Fruit fly (Drosophila melanogaster) whole organism, embryonic: ENCODE measurements around the gene Mccc1.
A peak's percentile ranks its signal among the peaks of the same experiment; 100 is the strongest.

Experiments
- Atf-2 ChIP-seq: fragments of 200-800 bp; sonication (Bioruptor generic); optimal IDR thresholded peaks from 2 replicates; lab custom pipeline; 2016; ENCODE audit warnings: missing biosample characterization, missing genetic modification characterization
- B-H2 ChIP-seq: fragments of 200-800 bp; sonication (Bioruptor generic); optimal IDR thresholded peaks from 2 replicates; lab custom pipeline; 2018; ENCODE audit warnings: missing biosample characterization, mild to moderate bottlenecking, missing genetic modification characterization
- CG11085 ChIP-seq: fragments of 200-800 bp; sonication (Bioruptor generic); IDR thresholded peaks from 2 replicates; pipeline ENCODE4 v1.3.6; 2022; ENCODE audit warnings: missing biosample characterization, missing genetic modification characterization
- CG15073 ChIP-seq: fragments of 200-800 bp; sonication (Bioruptor generic); optimal IDR thresholded peaks from 2 replicates; lab custom pipeline; 2016; ENCODE audit warnings: missing biosample characterization, missing genetic modification characterization
- CG15514 ChIP-seq: fragments of 200-800 bp; sonication (Bioruptor generic); optimal IDR thresholded peaks from 3 replicates; lab custom pipeline; 2017; ENCODE audit warnings: missing biosample characterization, missing genetic modification characterization, mild to moderate bottlenecking, moderate library complexity, missing genetic modification reagents
- CG1792 ChIP-seq: fragments of 200-800 bp; sonication (Bioruptor generic); optimal IDR thresholded peaks from 2 replicates; lab custom pipeline; 2016; ENCODE audit warnings: missing biosample characterization, missing genetic modification characterization
- CG1832 ChIP-seq: fragments of 200-800 bp; sonication (Bioruptor generic); optimal IDR thresholded peaks from 2 replicates; lab custom pipeline; 2017; ENCODE audit warnings: missing biosample characterization, mild to moderate bottlenecking, missing genetic modification characterization, inconsistent platforms
- CG2116 ChIP-seq: fragments of 200-800 bp; sonication (Bioruptor generic); optimal IDR thresholded peaks from 3 replicates; lab custom pipeline; 2018; ENCODE audit warnings: missing biosample characterization, mild to moderate bottlenecking, missing genetic modification characterization
- CG2202 ChIP-seq: fragments of 200-800 bp; sonication (Bioruptor generic); optimal IDR thresholded peaks from 2 replicates; lab custom pipeline; 2018; ENCODE audit warnings: missing biosample characterization, mild to moderate bottlenecking, missing genetic modification characterization
- CG2889 ChIP-seq: fragments of 200-800 bp; sonication (Bioruptor generic); IDR thresholded peaks from 3 replicates; pipeline ENCODE4 v1.3.6; 2022; ENCODE audit warnings: missing biosample characterization, missing genetic modification characterization
- CG31441 ChIP-seq: fragments of 200-800 bp; sonication (Bioruptor generic); IDR thresholded peaks from 2 replicates; pipeline ENCODE4 v1.3.6; 2022; ENCODE audit warnings: missing biosample characterization, missing genetic modification characterization
- CG34224 ChIP-seq: fragments of 200-800 bp; sonication (Bioruptor generic); IDR thresholded peaks from 3 replicates; pipeline ENCODE4 v1.3.6; 2022; ENCODE audit warnings: missing biosample characterization, missing genetic modification characterization; ENCODE audit not compliant: partially characterized antibody
- CG34376 ChIP-seq: fragments of 200-800 bp; sonication (Bioruptor generic); optimal IDR thresholded peaks from 2 replicates; lab custom pipeline; 2018; ENCODE audit warnings: missing biosample characterization, mild to moderate bottlenecking, missing genetic modification characterization
- CG43689 ChIP-seq: fragments of 200-800 bp; sonication (Bioruptor generic); IDR thresholded peaks from 2 replicates; pipeline ENCODE4 v1.3.6; 2022; ENCODE audit warnings: missing biosample characterization, missing genetic modification characterization
- CG4424 ChIP-seq: fragments of 200-800 bp; sonication (Bioruptor generic); optimal IDR thresholded peaks from 3 replicates; lab custom pipeline; 2016; ENCODE audit warnings: missing biosample characterization, missing genetic modification characterization
- CG5180 ChIP-seq: fragments of 200-800 bp; sonication (Bioruptor generic); optimal IDR thresholded peaks from 3 replicates; lab custom pipeline; 2017; ENCODE audit warnings: missing biosample characterization, missing genetic modification characterization, mild to moderate bottlenecking, moderate library complexity, missing genetic modification reagents
- CG6272 ChIP-seq: fragments of 200-800 bp; sonication (Bioruptor generic); IDR thresholded peaks from 2 replicates; pipeline ENCODE4 v1.3.6; 2022; ENCODE audit warnings: missing biosample characterization, missing genetic modification characterization
- CG6654 ChIP-seq: fragments of 200-800 bp; sonication (Bioruptor generic); optimal IDR thresholded peaks from 2 replicates; lab custom pipeline; 2017; ENCODE audit warnings: missing biosample characterization, mild to moderate bottlenecking, missing genetic modification characterization
- CG7839 ChIP-seq: fragments of 200-800 bp; sonication (Bioruptor generic); optimal IDR thresholded peaks from 3 replicates; lab custom pipeline; 2018; ENCODE audit warnings: missing biosample characterization, mild to moderate bottlenecking, missing genetic modification characterization, moderate library complexity
- CG9727 ChIP-seq: fragments of 200-800 bp; sonication (Bioruptor generic); optimal IDR thresholded peaks from 3 replicates; lab custom pipeline; 2017; ENCODE audit warnings: missing biosample characterization, mild to moderate bottlenecking, missing genetic modification characterization
- Dbx ChIP-seq: fragments of 200-800 bp; sonication (Bioruptor generic); IDR thresholded peaks from 3 replicates; pipeline ENCODE4 v1.3.6; 2022; ENCODE audit warnings: missing biosample characterization, missing genetic modification characterization
- GATAe ChIP-seq: fragments of 200-800 bp; sonication (Bioruptor generic); conservative IDR thresholded peaks from 2 replicates; pipeline ENCODE4 v1.3.6; 2022; ENCODE audit warnings: missing biosample characterization, missing genetic modification characterization
- HLH54F ChIP-seq: fragments of 200-800 bp; sonication (Bioruptor generic); optimal IDR thresholded peaks from 3 replicates; lab custom pipeline; 2016; ENCODE audit warnings: missing biosample characterization, missing genetic modification characterization
- HLHmδ ChIP-seq: fragments of 200-800 bp; sonication (Bioruptor generic); optimal IDR thresholded peaks from 2 replicates; lab custom pipeline; 2018; ENCODE audit warnings: missing biosample characterization, mild to moderate bottlenecking, missing genetic modification characterization, moderate library complexity
- HmgD ChIP-seq: fragments of 200-800 bp; sonication (Bioruptor generic); optimal IDR thresholded peaks from 3 replicates; lab custom pipeline; 2016; ENCODE audit warnings: missing biosample characterization, missing genetic modification characterization
- Hr3 ChIP-seq: fragments of 200-800 bp; sonication (Bioruptor generic); optimal IDR thresholded peaks from 3 replicates; lab custom pipeline; 2016; ENCODE audit warnings: missing biosample characterization, missing genetic modification characterization
- Med ChIP-seq: fragments of 200-800 bp; sonication (Bioruptor generic); peaks from one replicate; lab custom pipeline; 2016; ENCODE audit warnings: missing biosample characterization, missing genetic modification characterization, mild to moderate bottlenecking, inconsistent platforms, moderate library complexity
- Nf-YB ChIP-seq: fragments of 200-800 bp; sonication (Bioruptor generic); optimal IDR thresholded peaks from 3 replicates; lab custom pipeline; 2019; ENCODE audit warnings: missing biosample characterization, mild to moderate bottlenecking, missing genetic modification characterization, moderate library complexity
- Pdp1 ChIP-seq, 2 experiments: fragments of 200-800 bp; sonication (Bioruptor generic); optimal IDR thresholded peaks; 3 replicates each; lab custom pipeline; 2016; ENCODE audit warnings: missing biosample characterization in 2 of 2, missing genetic modification characterization in 2 of 2, mild to moderate bottlenecking in 1 of 2, moderate library complexity in 1 of 2
- Rfx ChIP-seq: fragments of 200-800 bp; sonication (Bioruptor generic); IDR thresholded peaks from 2 replicates; pipeline ENCODE4 v1.3.6; 2022; ENCODE audit warnings: missing biosample characterization, missing genetic modification characterization
- Side ChIP-seq: fragments of 200-800 bp; sonication (Bioruptor generic); optimal IDR thresholded peaks from 2 replicates; lab custom pipeline; 2016; ENCODE audit warnings: missing biosample characterization, missing genetic modification characterization
- Six4 ChIP-seq: fragments of 200-800 bp; sonication (Bioruptor generic); optimal IDR thresholded peaks from 2 replicates; lab custom pipeline; 2016; ENCODE audit warnings: missing biosample characterization, missing genetic modification characterization
- Sox102F ChIP-seq: fragments of 200-800 bp; sonication (Bioruptor generic); optimal IDR thresholded peaks from 2 replicates; lab custom pipeline; 2018; ENCODE audit warnings: missing biosample characterization, mild to moderate bottlenecking, missing genetic modification characterization, moderate library complexity
- Spps ChIP-seq: fragments of 200-800 bp; sonication (Bioruptor generic); optimal IDR thresholded peaks from 2 replicates; lab custom pipeline; 2018; ENCODE audit warnings: missing biosample characterization, mild to moderate bottlenecking, missing genetic modification characterization
- YL-1 ChIP-seq: fragments of 200-800 bp; sonication (Bioruptor generic); optimal IDR thresholded peaks from 3 replicates; lab custom pipeline; 2017; ENCODE audit warnings: missing biosample characterization, mild to moderate bottlenecking, missing genetic modification characterization
- cg ChIP-seq: fragments of 200-800 bp; sonication (Bioruptor generic); optimal IDR thresholded peaks from 3 replicates; lab custom pipeline; 2019; ENCODE audit warnings: missing biosample characterization, mild to moderate bottlenecking, missing genetic modification characterization, moderate library complexity
- chn ChIP-seq: fragments of 200-800 bp; sonication (Bioruptor generic); optimal IDR thresholded peaks from 2 replicates; lab custom pipeline; 2016; ENCODE audit warnings: missing biosample characterization, missing genetic modification characterization
- crc ChIP-seq: fragments of 200-800 bp; sonication (Bioruptor generic); optimal IDR thresholded peaks from 2 replicates; lab custom pipeline; 2016; ENCODE audit warnings: missing biosample characterization, missing genetic modification characterization
- grau ChIP-seq: fragments of 200-800 bp; optimal IDR thresholded peaks from 3 replicates; lab custom pipeline; 2019; ENCODE audit warnings: missing biosample characterization, mild to moderate bottlenecking, missing genetic modification characterization, moderate library complexity
- jumu ChIP-seq: fragments of 200-800 bp; sonication (Bioruptor generic); optimal IDR thresholded peaks from 3 replicates; lab custom pipeline; 2016; ENCODE audit warnings: missing biosample characterization, missing genetic modification characterization
- klu ChIP-seq: fragments of 200-800 bp; sonication (Bioruptor generic); IDR thresholded peaks from 2 replicates; pipeline ENCODE4 v1.3.6; 2022; ENCODE audit warnings: missing biosample characterization, missing genetic modification characterization
- pfk ChIP-seq: fragments of 200-800 bp; sonication (Bioruptor generic); optimal IDR thresholded peaks from 2 replicates; lab custom pipeline; 2018; ENCODE audit warnings: missing biosample characterization, mild to moderate bottlenecking, missing genetic modification characterization, moderate library complexity
- slp2 ChIP-seq: fragments of 200-800 bp; sonication (Bioruptor generic); optimal IDR thresholded peaks from 2 replicates; lab custom pipeline; 2016; ENCODE audit warnings: missing biosample characterization, missing genetic modification characterization
- sob ChIP-seq: fragments of 200-800 bp; sonication (Bioruptor generic); IDR thresholded peaks from 2 replicates; pipeline ENCODE4 v1.3.6; 2022; ENCODE audit warnings: missing biosample characterization, missing genetic modification characterization
- tna ChIP-seq: fragments of 200-800 bp; sonication (Bioruptor generic); IDR thresholded peaks from 2 replicates; pipeline ENCODE4 v1.3.6; 2022; ENCODE audit warnings: missing biosample characterization, missing genetic modification characterization; ENCODE audit not compliant: partially characterized antibody
- trh ChIP-seq: fragments of 200-800 bp; sonication (Bioruptor generic); optimal IDR thresholded peaks from 2 replicates; lab custom pipeline; 2016; ENCODE audit warnings: missing biosample characterization, missing genetic modification characterization
- vfl ChIP-seq: fragments of 200-800 bp; sonication (Bioruptor generic); optimal IDR thresholded peaks from 2 replicates; lab custom pipeline; 2016; ENCODE audit warnings: missing biosample characterization, missing genetic modification characterization
- wek ChIP-seq: fragments of 200-800 bp; sonication (Bioruptor generic); optimal IDR thresholded peaks from 3 replicates; lab custom pipeline; 2018; ENCODE audit warnings: missing biosample characterization, mild to moderate bottlenecking, missing genetic modification characterization, moderate library complexity

The Mccc1 gene

dm6 chr3R:31776583-31777362 is 16.9 kb downstream of the Mccc1 start, which contains the start of the genes CG2126 and faf (continued):
- TF ChIP-seq trh (peak; percentile 63), CG11085 (GFP tag; lab: Robert Waterston, UW) (peak; percentile 60; the same call in 1 of the 2 replicates), CG6272 (GFP tag; lab: Robert Waterston, UW) (peak; percentile 66; the same call in 1 of the 2 replicates), CG2116 (GFP tag; lab: Kevin White, UChicago) (peak; percentile 75), vfl (GFP tag; lab: Kevin White, UChicago) (peak; percentile 54), jumu (peak; percentile 12), HLHmδ (GFP tag; lab: Kevin White, UChicago) (no peak), CG2889 (GFP tag; lab: Robert Waterston, UW) (peak; percentile 56; the same call in 2 of the 3 replicates), sob (GFP tag; lab: Robert Waterston, UW) (peak; percentile 64), klu (GFP tag; lab: Robert Waterston, UW) (peak; percentile 63; the same call in 1 of the 2 replicates), crc (GFP tag; lab: Kevin White, UChicago) (no peak), CG34224 (GFP tag; lab: Robert Waterston, UW) (peak; percentile 51; the same call in 2 of the 3 replicates), CG34376 (GFP tag; lab: Kevin White, UChicago) (peak; percentile 22), CG43689 (GFP tag; lab: Robert Waterston, UW) (no peak), CG2202 (peak; percentile 49), Nf-YB (GFP tag; lab: Kevin White, UChicago) (peak; percentile 66), grau (peak; percentile 79), Rfx (peak; percentile 86), Sox102F (GFP tag; lab: Kevin White, UChicago) (peak; percentile 82), HmgD (GFP tag; lab: Kevin White, UChicago) (no peak), CG1832 (no peak), slp2 (GFP tag; lab: Kevin White, UChicago) (peak; percentile 1), tna (GFP tag; lab: Robert Waterston, UW) (no peak; the same call in 1 of the 2 replicates), pfk (GFP tag; lab: Kevin White, UChicago) (no peak), CG7839 (tag; lab: Kevin White, UChicago) (peak; percentile 83), chn (GFP tag; lab: Kevin White, UChicago) (peak; percentile 68), GATAe (GFP tag; lab: Robert Waterston, UW) (0 out of 2 replicates have a peak, but pooled peaks have one; percentile 16), CG4424 (peak; percentile 74), CG6654 (GFP tag; lab: Kevin White, UChicago) (peak; percentile 29), wek (GFP tag; lab: Kevin White, UChicago) (no peak), Side (GFP tag; lab: Kevin White, UChicago) (peak; percentile 31), Pdp1 (GFP tag; optimal IDR thresholded peaks at IDR 0.05; lab: Kevin White, UChicago) (peak; percentile 54 to 68), CG31441 (peak; percentile 86), Hr3 (GFP tag; lab: Kevin White, UChicago) (peak; percentile 78), cg (no peak), CG9727 (peak; percentile 80), Six4 (GFP tag; lab: Kevin White, UChicago) (peak; percentile 70), Med (GFP tag; lab: Kevin White, UChicago) (peak; percentile 90), CG15073 (GFP tag; lab: Kevin White, UChicago) (peak; percentile 18), HLH54F (GFP tag; lab: Kevin White, UChicago) (peak; percentile 64), Dbx (peak; percentile 63; the same call in 2 of the 3 replicates), CG5180 (GFP tag; lab: Kevin White, UChicago) (peak; percentile 41), CG1792 (GFP tag; lab: Kevin White, UChicago) (no peak), B-H2 (peak; percentile 84), CG15514 (GFP tag; lab: Kevin White, UChicago) (peak; percentile 99), Atf-2 (peak; percentile 34), YL-1 (GFP tag; lab: Kevin White, UChicago) (peak; percentile 12), Spps (tag; lab: Kevin White, UChicago) (peak; percentile 25)
